Worm (Caenorhabditis elegans) whole organism, L2 larva: Measurements from ENCODE around the gene srh-72.
"Not testable (repeated sequence)": the region's sequence is repeated elsewhere in the genome, so short reads cannot be mapped to it uniquely, and the experiment has no call there.

ENCODE experiments used
- R02D3.7 ChIP-seq: fragments of 150-350 bp; optimal IDR thresholded peaks from 2 replicates; lab custom pipeline; 2014; ENCODE audit warnings: missing biosample characterization, missing genetic modification characterization
- ZK546.5 ChIP-seq: sonication (generic microtip); optimal IDR thresholded peaks from 2 replicates; lab custom pipeline; 2017; ENCODE audit warnings: missing biosample characterization, missing genetic modification characterization
- aly-2 ChIP-seq: fragments of 150-350 bp; optimal IDR thresholded peaks from 2 replicates; lab custom pipeline; 2014; ENCODE audit warnings: missing biosample characterization, missing genetic modification characterization
- ama-1 ChIP-seq: fragments of 150-350 bp; optimal IDR thresholded peaks from 2 replicates; lab custom pipeline; 2018; ENCODE audit warnings: inconsistent platforms
- ceh-16 ChIP-seq: fragments of 150-350 bp; optimal IDR thresholded peaks from 2 replicates; lab custom pipeline; 2014; ENCODE audit warnings: missing biosample characterization, missing genetic modification characterization
- ceh-82 ChIP-seq: fragments of 150-350 bp; optimal IDR thresholded peaks from 2 replicates; lab custom pipeline; 2014; ENCODE audit warnings: missing biosample characterization, missing genetic modification characterization
- crh-2 ChIP-seq: sonication (generic microtip); optimal IDR thresholded peaks from 2 replicates; lab custom pipeline; 2017; ENCODE audit warnings: missing biosample characterization, missing genetic modification characterization
- dmd-4 ChIP-seq: sonication (generic microtip); optimal IDR thresholded peaks from 2 replicates; lab custom pipeline; 2017; ENCODE audit warnings: missing biosample characterization, missing genetic modification characterization
- elt-3 ChIP-seq: sonication (generic microtip); optimal IDR thresholded peaks from 2 replicates; lab custom pipeline; 2017; ENCODE audit warnings: missing biosample characterization, missing genetic modification characterization
- fos-1 ChIP-seq: fragments of 150-350 bp; optimal IDR thresholded peaks from 2 replicates; lab custom pipeline; 2014; ENCODE audit warnings: missing biosample characterization, missing genetic modification characterization
- lin-39 ChIP-seq: fragments of 150-350 bp; optimal IDR thresholded peaks from 2 replicates; lab custom pipeline; 2014; ENCODE audit warnings: missing biosample characterization, missing genetic modification reagents, missing genetic modification characterization
- lsy-2 ChIP-seq, 2 experiments: fragments of 150-350 bp in 1 of 2; sonication (generic microtip) in 1 of 2; optimal IDR thresholded peaks; 2 replicates each; lab custom pipeline; 2014 to 2017; ENCODE audit warnings: missing biosample characterization in 2 of 2, missing genetic modification characterization in 2 of 2
- mab-5 ChIP-seq: fragments of 150-350 bp; optimal IDR thresholded peaks from 2 replicates; lab custom pipeline; 2014; ENCODE audit warnings: missing biosample characterization, missing genetic modification characterization
- mbf-1 ChIP-seq: sonication (generic microtip); optimal IDR thresholded peaks from 2 replicates; lab custom pipeline; 2017; ENCODE audit warnings: missing biosample characterization, missing genetic modification characterization
- nhr-10 ChIP-seq: sonication (generic microtip); optimal IDR thresholded peaks from 2 replicates; lab custom pipeline; 2017; ENCODE audit warnings: missing biosample characterization, missing genetic modification characterization
- nhr-129 ChIP-seq: fragments of 150-350 bp; optimal IDR thresholded peaks from 2 replicates; lab custom pipeline; 2014; ENCODE audit warnings: missing biosample characterization, missing genetic modification characterization
- nhr-21 ChIP-seq: fragments of 150-350 bp; optimal IDR thresholded peaks from 2 replicates; lab custom pipeline; 2014; ENCODE audit warnings: missing biosample characterization, missing genetic modification characterization
- nhr-25 ChIP-seq: fragments of 150-350 bp; sonication (generic microtip); optimal IDR thresholded peaks from 3 replicates; lab custom pipeline; 2014; ENCODE audit warnings: missing biosample characterization, missing genetic modification characterization
- nhr-77 ChIP-seq: fragments of 150-350 bp; optimal IDR thresholded peaks from 2 replicates; lab custom pipeline; 2014; ENCODE audit warnings: missing biosample characterization, missing genetic modification characterization
- peb-1 ChIP-seq: fragments of 150-350 bp; optimal IDR thresholded peaks from 2 replicates; lab custom pipeline; 2014; ENCODE audit warnings: missing biosample characterization, missing genetic modification characterization
- sem-4 ChIP-seq: fragments of 150-350 bp; optimal IDR thresholded peaks from 2 replicates; lab custom pipeline; 2014; ENCODE audit warnings: missing biosample characterization, missing genetic modification reagents, missing genetic modification characterization
- skn-1 ChIP-seq: sonication (generic microtip); optimal IDR thresholded peaks from 2 replicates; lab custom pipeline; 2017; ENCODE audit warnings: missing biosample characterization, missing genetic modification characterization
- sma-3 ChIP-seq: sonication (generic microtip); optimal IDR thresholded peaks from 2 replicates; lab custom pipeline; 2016; ENCODE audit warnings: missing genetic modification reagents, missing genetic modification characterization, missing compliant biosample characterization
- sma-9 ChIP-seq, 2 experiments: fragments of 150-350 bp in 1 of 2; sonication (generic microtip) in 1 of 2; optimal IDR thresholded peaks; 2 replicates each; lab custom pipeline; 2014 to 2016; ENCODE audit warnings: missing genetic modification characterization in 2 of 2, mild to moderate bottlenecking in 1 of 2, missing biosample characterization in 1 of 2, missing compliant biosample characterization in 1 of 2, missing genetic modification reagents in 1 of 2, moderate library complexity in 1 of 2
- snpc-4 ChIP-seq: fragments of 150-350 bp; optimal IDR thresholded peaks from 2 replicates; lab custom pipeline; 2014; ENCODE audit warnings: missing biosample characterization, missing genetic modification characterization
- unc-55 ChIP-seq: fragments of 150-350 bp; sonication (generic microtip); optimal IDR thresholded peaks from 3 replicates; lab custom pipeline; 2014; ENCODE audit warnings: missing biosample characterization, missing genetic modification reagents, missing genetic modification characterization
- unc-62 ChIP-seq: fragments of 150-350 bp; optimal IDR thresholded peaks from 2 replicates; lab custom pipeline; 2014; ENCODE audit warnings: missing biosample characterization, missing genetic modification reagents, missing genetic modification characterization
- zag-1 ChIP-seq: fragments of 150-350 bp; optimal IDR thresholded peaks from 2 replicates; lab custom pipeline; 2014; ENCODE audit warnings: missing biosample characterization, missing genetic modification characterization
- ztf-1 ChIP-seq: fragments of 200-800 bp; sonication (Bioruptor generic); conservative IDR thresholded peaks from 2 replicates; pipeline ENCODE4 v1.3.6; 2022; ENCODE audit warnings: missing genetic modification characterization, missing compliant biosample characterization
- ztf-11 ChIP-seq: sonication (generic microtip); optimal IDR thresholded peaks from 2 replicates; lab custom pipeline; 2017; ENCODE audit warnings: missing biosample characterization, missing genetic modification characterization
- ztf-4 ChIP-seq: fragments of 150-350 bp; optimal IDR thresholded peaks from 2 replicates; lab custom pipeline; 2014; ENCODE audit warnings: missing biosample characterization, missing genetic modification characterization

The srh-72 gene

ce11 chrII:1632216-1632615 is 8.2 kb downstream of the srh-72 start, which contains the start of gene C08E3.13:
C08E3.13 (minus strand) TSS chrII:1632316.
- TF ChIP-seq ceh-16, crh-2, nhr-129: not testable (repeated sequence)
- TF ChIP-seq, all 48 proteins: peak for 0; not testable (repeated sequence) for 48

- TF ChIP-seq ztf-1 (GFP tag; lab: Robert Waterston, UW); R02D3.7 (tag; lab: Kevin White, UChicago); unc-62 (GFP tag; lab: Kevin White, UChicago): not testable (repeated sequence)
These were observed 12.6 kb downstream of the srh-72 start, which contains the start of gene C08E3.15 for ce11 chrII:1627783-1628182. C08E3.15 (minus strand) TSS chrII:1627883.

ce11 chrII:1625666-1626065 is 14.7 kb downstream of the srh-72 start, which contains the start of gene C08E3.14:
C08E3.14 (plus strand) TSS chrII:1625966.
- TF ChIP-seq R02D3.7 (tag; lab: Kevin White, UChicago), result no peak

- no peak for TF ChIP-seq lsy-2 (tag; optimal IDR thresholded peaks at IDR 0.05; lab: Kevin White, UChicago)
- TF ChIP-seq sma-3, result no peak
- TF ChIP-seq mab-5, result no peak
- no peak for TF ChIP-seq lin-39 (tag; lab: Kevin White, UChicago)
- TF ChIP-seq nhr-77 (tag; lab: Kevin White, UChicago), result no peak
- TF ChIP-seq nhr-10 (tag; lab: Kevin White, UChicago), result no peak
- no peak for TF ChIP-seq ZK546.5 (tag; lab: Kevin White, UChicago)
- TF ChIP-seq nhr-129, result no peak
- TF ChIP-seq peb-1 (tag; lab: Kevin White, UChicago), result no peak
- TF ChIP-seq ceh-82 (tag; lab: Kevin White, UChicago), result no peak
- no peak for TF ChIP-seq ztf-1 (GFP tag; lab: Robert Waterston, UW)
- TF ChIP-seq sma-9 (GFP tag; optimal IDR thresholded peaks at IDR 0.05; lab: Kevin White, UChicago), result no peak
- no peak for TF ChIP-seq sma-9 (tag; optimal IDR thresholded peaks at IDR 0.05; lab: Kevin White, UChicago)
- no peak for TF ChIP-seq snpc-4 (tag; lab: Kevin White, UChicago)
- TF ChIP-seq unc-55, result no peak
- TF ChIP-seq, all 48 proteins: peak for 0
These were observed 15.8 kb downstream of the srh-72 start, which contains the start of gene fbxa-160 for ce11 chrII:1624572-1624971. fbxa-160 (minus strand) TSS chrII:1624672.

- TF ChIP-seq lin-39 (tag; lab: Kevin White, UChicago), result no peak
- peak; percentile 44 for TF ChIP-seq fos-1
These were observed 18.6 kb downstream of the srh-72 start for ce11 chrII:1621795-1622194.

ce11 chrII:1621180-1621579 is 19.2 kb downstream of the srh-72 start, which contains the start of gene fbxa-158:
fbxa-158 (minus strand) TSS chrII:1621280.
- no peak for TF ChIP-seq ZK546.5 (tag; lab: Kevin White, UChicago)
- TF ChIP-seq crh-2, result no peak
- no peak for TF ChIP-seq dmd-4
- TF ChIP-seq sem-4 (tag; lab: Kevin White, UChicago), result no peak
- no peak for TF ChIP-seq nhr-25
- no peak for TF ChIP-seq ztf-4 (tag; lab: Kevin White, UChicago)
- no peak for TF ChIP-seq nhr-77 (tag; lab: Kevin White, UChicago)
- no peak for TF ChIP-seq lsy-2 (tag; optimal IDR thresholded peaks at IDR 0.05; lab: Kevin White, UChicago)
- no peak for TF ChIP-seq fos-1
- TF ChIP-seq skn-1 (tag; lab: Kevin White, UChicago), result no peak
- no peak for TF ChIP-seq snpc-4 (tag; lab: Kevin White, UChicago)
- TF ChIP-seq zag-1 (tag; lab: Kevin White, UChicago), result no peak
- TF ChIP-seq elt-3 (tag; lab: Kevin White, UChicago), result no peak
- TF ChIP-seq ama-1 (lab: Kevin White, UChicago), result no peak
- no peak for TF ChIP-seq nhr-21
- no peak for TF ChIP-seq aly-2
- TF ChIP-seq lin-39 (tag; lab: Kevin White, UChicago), result no peak
- TF ChIP-seq mbf-1 (tag; lab: Kevin White, UChicago), result no peak

ce11 chrII:1618948-1619347 is 21.4 kb downstream of the srh-72 start, which contains the start of gene fbxa-166:
fbxa-166 (minus strand) TSS chrII:1619048.
- TF ChIP-seq ztf-11 (tag; lab: Kevin White, UChicago) (no peak), unc-55 (no peak), nhr-25 (no peak)
